Fruit fly (Drosophila melanogaster): ENCODE measurements around the gene CG15425.

The CG15425 gene

dm6 chr2L:4296887-4297286 is 39.5 kb downstream of the CG15425 start:
- no peak for TF ChIP-seq pan (optimal IDR thresholded peaks at IDR 0.05)
- TF ChIP-seq CG8478 (optimal IDR thresholded peaks at IDR 0.05) = no peak
- no peak for TF ChIP-seq usp (GFP tag; optimal IDR thresholded peaks at IDR 0.05)
- TF ChIP-seq EcR (GFP tag; optimal IDR thresholded peaks at IDR 0.05) = no peak
- no peak for TF ChIP-seq Dll (optimal IDR thresholded peaks at IDR 0.05)

Data from whole organism.